Worm (Caenorhabditis elegans): ENCODE data around the gene lin-2.

- no peak for TF ChIP-seq madf-2 (tag; optimal IDR thresholded peaks at IDR 0.05)
- peak; percentile 42 for TF ChIP-seq ceh-31 (tag; optimal IDR thresholded peaks at IDR 0.05)
- no peak for TF ChIP-seq ets-4 (tag; optimal IDR thresholded peaks at IDR 0.05)
- TF ChIP-seq dmd-4 (tag; optimal IDR thresholded peaks at IDR 0.05; ENCODE audit: borderline replicate concordance), result no peak
- TF ChIP-seq K02D7.2 (tag; optimal IDR thresholded peaks at IDR 0.05), result no peak
- no peak for TF ChIP-seq elt-2 (tag; optimal IDR thresholded peaks at IDR 0.05)
- TF ChIP-seq ceh-24 (tag; optimal IDR thresholded peaks at IDR 0.05), result no peak
- TF ChIP-seq ama-1 (optimal IDR thresholded peaks at IDR 0.05), result no peak
- no peak for TF ChIP-seq pha-4 (tag; optimal IDR thresholded peaks at IDR 0.05)
- no peak for TF ChIP-seq ceh-18 (tag; optimal IDR thresholded peaks at IDR 0.05)
These were observed 40.5 kb upstream of the lin-2 start, which contains the start of the genes T18D3.9 and T18D3.1 for ce11 chrX:12454290-12454795.
